Worm (Caenorhabditis elegans): Measurements from ENCODE around the gene ceh-19.

ce11 chrIV:7927218-7927617 lies 28.5 kb downstream of the ceh-19 start, which contains the start of gene C49H3.12:
- TF ChIP-seq ama-1 (optimal IDR thresholded peaks at IDR 0.05) (no peak), ama-1 (GFP tag; optimal IDR thresholded peaks at IDR 0.05) (no peak), snpc-4 (GFP tag; optimal IDR thresholded peaks at IDR 0.05) (no peak), snpc-4 (tag; optimal IDR thresholded peaks at IDR 0.05) (no peak), mel-28 (tag; optimal IDR thresholded peaks at IDR 0.05; ENCODE audit: borderline replicate concordance) (no peak), F57C9.4 (tag; optimal IDR thresholded peaks at IDR 0.05) (no peak), xnd-1 (tag; optimal IDR thresholded peaks at IDR 0.05) (no peak), attf-6 (GFP tag; IDR thresholded peaks at IDR 0.05) (no peak), let-607 (tag; optimal IDR thresholded peaks at IDR 0.05) (no peak), aptf-2 (GFP tag; conservative IDR thresholded peaks at IDR 0.05) (no peak), mxl-1 (tag; optimal IDR thresholded peaks at IDR 0.05) (no peak), zim-3 (tag; optimal IDR thresholded peaks at IDR 0.05) (no peak), die-1 (tag; optimal IDR thresholded peaks at IDR 0.05) (no peak)

Measured in whole organism, young adult.